Fruit fly (Drosophila melanogaster) whole organism, embryonic: Measurements from ENCODE around the gene CG10365.
A peak's percentile ranks its signal among the peaks of the same experiment; 100 is the strongest.

Source experiments
- ATbp ChIP-seq: fragments of 200-800 bp; sonication (Bioruptor generic); optimal IDR thresholded peaks from 2 replicates; lab custom pipeline; 2017; ENCODE audit warnings: missing biosample characterization, mild to moderate bottlenecking, missing genetic modification characterization, missing genetic modification reagents
- Ada2b ChIP-seq: fragments of 200-800 bp; sonication (Bioruptor generic); IDR thresholded peaks from 2 replicates; pipeline ENCODE4 v1.3.6; 2022; ENCODE audit warnings: missing biosample characterization, missing genetic modification characterization
- Asciz ChIP-seq: fragments of 200-800 bp; sonication (Bioruptor generic); optimal IDR thresholded peaks from 2 replicates; lab custom pipeline; 2017; ENCODE audit warnings: missing biosample characterization, mild to moderate bottlenecking, missing genetic modification characterization, missing genetic modification reagents
- BEAF-32 ChIP-seq: fragments of 200-800 bp; sonication (Bioruptor generic); optimal IDR thresholded peaks from 3 replicates; lab custom pipeline; 2017; ENCODE audit warnings: missing biosample characterization, missing genetic modification characterization, mild to moderate bottlenecking, moderate library complexity, missing genetic modification reagents
- Bgb ChIP-seq: fragments of 200-800 bp; sonication (Bioruptor generic); IDR thresholded peaks from 2 replicates; pipeline ENCODE4 v1.3.6; 2022; ENCODE audit warnings: missing biosample characterization, missing genetic modification characterization; ENCODE audit not compliant: partially characterized antibody
- CG10321 ChIP-seq: fragments of 200-800 bp; sonication (Bioruptor generic); IDR thresholded peaks from 2 replicates; pipeline ENCODE4 v1.3.6; 2022; ENCODE audit warnings: missing biosample characterization, missing genetic modification characterization
- CG12744 ChIP-seq: fragments of 200-800 bp; sonication (Bioruptor generic); optimal IDR thresholded peaks from 2 replicates; lab custom pipeline; 2016; ENCODE audit warnings: missing biosample characterization, missing genetic modification characterization
- CG14441 ChIP-seq: fragments of 200-800 bp; sonication (Bioruptor generic); IDR thresholded peaks from 2 replicates; pipeline ENCODE4 v1.3.6; 2022; ENCODE audit warnings: missing biosample characterization, missing genetic modification characterization
- CG15011 ChIP-seq: fragments of 200-800 bp; sonication (Bioruptor generic); optimal IDR thresholded peaks from 3 replicates; lab custom pipeline; 2018; ENCODE audit warnings: missing biosample characterization, mild to moderate bottlenecking, missing genetic modification characterization
- CG2202 ChIP-seq: fragments of 200-800 bp; sonication (Bioruptor generic); optimal IDR thresholded peaks from 2 replicates; lab custom pipeline; 2018; ENCODE audit warnings: missing biosample characterization, mild to moderate bottlenecking, missing genetic modification characterization
- CG31224 ChIP-seq: fragments of 200-800 bp; sonication (Bioruptor generic); IDR thresholded peaks from 2 replicates; pipeline ENCODE4 v1.3.6; 2022; ENCODE audit warnings: missing biosample characterization, missing genetic modification characterization
- CG3847 ChIP-seq: fragments of 200-800 bp; sonication (Bioruptor generic); IDR thresholded peaks from 2 replicates; pipeline ENCODE4 v1.3.6; 2022; ENCODE audit warnings: missing biosample characterization, missing genetic modification characterization
- CG5245 ChIP-seq: fragments of 200-800 bp; sonication (Bioruptor generic); optimal IDR thresholded peaks from 3 replicates; lab custom pipeline; 2016; ENCODE audit warnings: missing biosample characterization, missing genetic modification characterization
- CG5953 ChIP-seq: fragments of 200-800 bp; sonication (Bioruptor generic); IDR thresholded peaks from 2 replicates; pipeline ENCODE4 v1.3.6; 2022; ENCODE audit warnings: missing biosample characterization, missing genetic modification characterization
- CG7372 ChIP-seq: fragments of 200-800 bp; sonication (Bioruptor generic); IDR thresholded peaks from 2 replicates; pipeline ENCODE4 v1.3.6; 2022; ENCODE audit warnings: missing biosample characterization, missing genetic modification characterization
- CG8089 ChIP-seq: fragments of 200-800 bp; sonication (Bioruptor generic); optimal IDR thresholded peaks from 3 replicates; lab custom pipeline; 2016; ENCODE audit warnings: missing biosample characterization, missing genetic modification characterization
- CG8388 ChIP-seq: fragments of 200-800 bp; sonication (Bioruptor generic); optimal IDR thresholded peaks from 2 replicates; lab custom pipeline; 2019; ENCODE audit warnings: missing biosample characterization, mild to moderate bottlenecking, missing genetic modification characterization, moderate library complexity
- CG9437 ChIP-seq: fragments of 200-800 bp; sonication (Bioruptor generic); optimal IDR thresholded peaks from 2 replicates; lab custom pipeline; 2018; ENCODE audit warnings: missing biosample characterization, mild to moderate bottlenecking, missing genetic modification characterization
- Dfd ChIP-seq, 2 experiments: fragments of >200 bp; optimal IDR thresholded peaks; 2 replicates each; lab custom pipeline; 2017; ENCODE audit warnings: missing biosample characterization in 2 of 2, missing genetic modification characterization in 2 of 2
- Dip2 ChIP-seq: fragments of 200-800 bp; sonication (Bioruptor generic); IDR thresholded peaks from 2 replicates; pipeline ENCODE4 v1.3.6; 2022; ENCODE audit warnings: missing biosample characterization, missing genetic modification characterization
- Dref ChIP-seq: fragments of 200-800 bp; sonication (Bioruptor generic); IDR thresholded peaks from 2 replicates; pipeline ENCODE4 v1.3.6; 2022; ENCODE audit warnings: missing biosample characterization, missing genetic modification characterization
- Ets97D ChIP-seq: fragments of 200-800 bp; sonication (Bioruptor generic); optimal IDR thresholded peaks from 3 replicates; lab custom pipeline; 2016; ENCODE audit warnings: missing biosample characterization, missing genetic modification characterization
- HLHmδ ChIP-seq: fragments of 200-800 bp; sonication (Bioruptor generic); optimal IDR thresholded peaks from 2 replicates; lab custom pipeline; 2018; ENCODE audit warnings: missing biosample characterization, mild to moderate bottlenecking, missing genetic modification characterization, moderate library complexity
- Hmx ChIP-seq: fragments of 200-800 bp; sonication (Bioruptor generic); optimal IDR thresholded peaks from 2 replicates; lab custom pipeline; 2016; ENCODE audit warnings: missing biosample characterization, missing genetic modification characterization
- Hr39 ChIP-seq: fragments of >200 bp; optimal IDR thresholded peaks from 2 replicates; lab custom pipeline; 2017
- Neu2 ChIP-seq: fragments of 200-800 bp; sonication (Bioruptor generic); optimal IDR thresholded peaks from 3 replicates; lab custom pipeline; 2016; ENCODE audit warnings: missing biosample characterization, missing genetic modification characterization, borderline replicate concordance
- Stat92E ChIP-seq, 3 experiments: fragments of >200 bp in 2 of 3; fragments of 200-800 bp in 1 of 3; sonication (Bioruptor generic) in 1 of 3; optimal IDR thresholded peaks; 2 replicates each; lab custom pipeline; 2017 to 2019; ENCODE audit warnings: missing biosample characterization in 3 of 3, missing genetic modification characterization in 3 of 3, mild to moderate bottlenecking in 1 of 3, moderate library complexity in 1 of 3
- amos ChIP-seq: fragments of 200-800 bp; sonication (Bioruptor generic); IDR thresholded peaks from 2 replicates; pipeline ENCODE4 v1.3.6; 2022; ENCODE audit warnings: missing biosample characterization, missing genetic modification characterization; ENCODE audit not compliant: partially characterized antibody
- bowl ChIP-seq: fragments of 200-800 bp; sonication (Bioruptor generic); IDR thresholded peaks from 2 replicates; pipeline ENCODE4 v1.3.6; 2022; ENCODE audit warnings: missing biosample characterization, missing genetic modification characterization
- cad ChIP-seq: fragments of >200 bp; optimal IDR thresholded peaks from 2 replicates; lab custom pipeline; 2017; ENCODE audit warnings: missing biosample characterization, missing genetic modification characterization
- chinmo ChIP-seq: fragments of 200-800 bp; sonication (Bioruptor generic); IDR thresholded peaks from 4 replicates; pipeline ENCODE4 v1.3.6; 2022; ENCODE audit warnings: missing biosample characterization, missing genetic modification characterization; ENCODE audit not compliant: partially characterized antibody
- ci ChIP-seq: fragments of 200-800 bp; sonication (Bioruptor generic); IDR thresholded peaks from 3 replicates; pipeline ENCODE4 v1.3.6; 2022; ENCODE audit warnings: missing biosample characterization, missing genetic modification characterization
- corto ChIP-seq: fragments of 200-800 bp; sonication (Bioruptor generic); optimal IDR thresholded peaks from 2 replicates; lab custom pipeline; 2016; ENCODE audit warnings: missing biosample characterization, mild to moderate bottlenecking, missing genetic modification characterization, moderate library complexity
- disco-r ChIP-seq: fragments of 200-800 bp; sonication (Bioruptor generic); optimal IDR thresholded peaks from 2 replicates; lab custom pipeline; 2016; ENCODE audit warnings: missing biosample characterization, missing genetic modification characterization
- dmrt11E ChIP-seq: fragments of 200-800 bp; sonication (Bioruptor generic); optimal IDR thresholded peaks from 3 replicates; lab custom pipeline; 2018; ENCODE audit warnings: missing biosample characterization, mild to moderate bottlenecking, missing genetic modification characterization, moderate library complexity
- dysf ChIP-seq: fragments of 200-800 bp; sonication (Bioruptor generic); IDR thresholded peaks from 3 replicates; pipeline ENCODE4 v1.3.6; 2022; ENCODE audit warnings: missing biosample characterization, missing genetic modification characterization
- gcm2 ChIP-seq: fragments of 200-800 bp; sonication (Bioruptor generic); optimal IDR thresholded peaks from 2 replicates; lab custom pipeline; 2016; ENCODE audit warnings: missing biosample characterization, missing genetic modification characterization
- gem ChIP-seq: fragments of 200-800 bp; sonication (Bioruptor generic); optimal IDR thresholded peaks from 2 replicates; lab custom pipeline; 2019; ENCODE audit warnings: missing biosample characterization, mild to moderate bottlenecking, missing genetic modification characterization, moderate library complexity
- jigr1 ChIP-seq: fragments of 200-800 bp; sonication (Bioruptor generic); IDR thresholded peaks from 3 replicates; pipeline ENCODE4 v1.3.6; 2022; ENCODE audit warnings: missing biosample characterization, missing genetic modification characterization
- mld ChIP-seq: fragments of 200-800 bp; sonication (Bioruptor generic); IDR thresholded peaks from 3 replicates; pipeline ENCODE4 v1.3.6; 2022; ENCODE audit warnings: missing biosample characterization, missing genetic modification characterization; ENCODE audit not compliant: partially characterized antibody
- otp ChIP-seq: fragments of 200-800 bp; sonication (Bioruptor generic); IDR thresholded peaks from 3 replicates; pipeline ENCODE4, ENCODE4 v1.3.6; 2022; ENCODE audit warnings: missing biosample characterization, missing genetic modification characterization
- pfk ChIP-seq: fragments of 200-800 bp; sonication (Bioruptor generic); optimal IDR thresholded peaks from 2 replicates; lab custom pipeline; 2018; ENCODE audit warnings: missing biosample characterization, mild to moderate bottlenecking, missing genetic modification characterization, moderate library complexity
- prd ChIP-seq, 3 experiments: fragments of >200 bp in 2 of 3; fragments of 200-800 bp in 1 of 3; sonication (Bioruptor generic) in 1 of 3; optimal IDR thresholded peaks in 2 of 3; IDR thresholded peaks in 1 of 3; 2 replicates in 2 of 3; 3 replicates in 1 of 3; pipeline versions ENCODE4 v1.3.6 to Lab custom; 2017 to 2022; ENCODE audit warnings: missing biosample characterization in 1 of 3, missing genetic modification characterization in 1 of 3
- repo ChIP-seq: fragments of 200-800 bp; sonication (Bioruptor generic); optimal IDR thresholded peaks from 2 replicates; lab custom pipeline; 2016; ENCODE audit warnings: missing biosample characterization, missing genetic modification characterization
- sisA ChIP-seq: fragments of 200-800 bp; sonication (Bioruptor generic); IDR thresholded peaks from 2 replicates; pipeline ENCODE4 v1.3.6; 2022; ENCODE audit warnings: missing biosample characterization, missing genetic modification characterization
- trh ChIP-seq: fragments of 200-800 bp; sonication (Bioruptor generic); optimal IDR thresholded peaks from 2 replicates; lab custom pipeline; 2016; ENCODE audit warnings: missing biosample characterization, missing genetic modification characterization
- tx ChIP-seq: fragments of 200-800 bp; sonication (Bioruptor generic); optimal IDR thresholded peaks from 2 replicates; lab custom pipeline; 2016; ENCODE audit warnings: missing biosample characterization, missing genetic modification characterization
- vnd ChIP-seq: fragments of 200-800 bp; sonication (Bioruptor generic); IDR thresholded peaks from 3 replicates; pipeline ENCODE4 v1.3.6; 2022; ENCODE audit warnings: missing biosample characterization, missing genetic modification characterization; ENCODE audit not compliant: partially characterized antibody
- wek ChIP-seq: fragments of 200-800 bp; sonication (Bioruptor generic); optimal IDR thresholded peaks from 3 replicates; lab custom pipeline; 2018; ENCODE audit warnings: missing biosample characterization, mild to moderate bottlenecking, missing genetic modification characterization, moderate library complexity
- zf30C ChIP-seq: fragments of 200-800 bp; sonication (Bioruptor generic); optimal IDR thresholded peaks from 3 replicates; lab custom pipeline; 2018; ENCODE audit warnings: missing biosample characterization, mild to moderate bottlenecking, missing genetic modification characterization

The CG10365 gene

DNA sequence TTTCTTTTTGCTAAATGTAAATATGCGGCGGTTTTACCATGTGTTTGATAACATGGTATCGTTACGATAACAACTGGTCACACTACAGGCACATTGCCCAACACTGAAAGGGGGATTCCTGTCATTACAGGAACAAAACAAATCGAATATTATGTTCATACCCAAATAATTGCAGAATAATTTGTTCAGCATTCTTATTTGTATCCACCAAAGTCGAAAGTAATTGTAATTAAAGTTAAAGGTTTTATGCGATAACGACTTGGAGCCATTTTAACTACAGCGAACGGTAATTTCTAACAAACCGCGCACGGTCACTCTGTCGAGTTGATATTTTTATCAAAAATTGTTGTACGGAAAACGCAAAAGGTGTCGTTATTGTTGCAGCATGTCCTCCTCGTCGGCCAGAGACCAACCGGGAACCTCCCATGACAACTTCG, 44.3 kb downstream of the CG10365 start, which contains the start of the genes CG10214 and CG10375 (continued):
- TF ChIP-seq tx (GFP tag; lab: Kevin White, UChicago) (peak; percentile 81), CG15011 (no peak), dysf (peak; percentile 64), gcm2 (peak; percentile 24), Dip2 (GFP tag; lab: Robert Waterston, UW) (no peak), dmrt11E (tag; lab: Kevin White, UChicago) (peak; percentile 64), prd (optimal IDR thresholded peaks at IDR 0.05; lab: Kevin White, UChicago) (no peak), prd (GFP tag; IDR thresholded peaks at IDR 0.05; lab: Robert Waterston, UW) (peak; percentile 74), wek (GFP tag; lab: Kevin White, UChicago) (peak; percentile 100), mld (GFP tag; lab: Robert Waterston, UW) (0 out of 3 replicates have a peak, but pooled peaks have one; percentile 37), chinmo (no peak), CG9437 (GFP tag; lab: Kevin White, UChicago) (peak; percentile 69), Stat92E (GFP tag; optimal IDR thresholded peaks at IDR 0.05; lab: Kevin White, UChicago) (no peak), bowl (no peak), CG10321 (GFP tag; lab: Robert Waterston, UW) (no peak), CG5245 (GFP tag; lab: Kevin White, UChicago) (peak; percentile 42), Dfd (GFP tag; optimal IDR thresholded peaks at IDR 0.05; lab: Kevin White, UChicago) (no peak), Hmx (GFP tag; lab: Kevin White, UChicago) (peak; percentile 46), CG31224 (GFP tag; lab: Robert Waterston, UW) (no peak), jigr1 (GFP tag; lab: Robert Waterston, UW) (no peak), repo (GFP tag; lab: Kevin White, UChicago) (peak; percentile 78), HLHmδ (no peak), CG8089 (GFP tag; lab: Kevin White, UChicago) (peak; percentile 67), otp (GFP tag; lab: Robert Waterston, UW) (0 out of 3 replicates have a peak, but pooled peaks have one; percentile 65), cad (GFP tag; lab: Kevin White, UChicago) (no peak), Bgb (GFP tag; lab: Robert Waterston, UW) (no peak; the same call in 1 of the 2 replicates), zf30C (GFP tag; lab: Kevin White, UChicago) (no peak), amos (peak; percentile 33; the same call in 1 of the 2 replicates), corto (no peak), sisA (GFP tag; lab: Robert Waterston, UW) (peak; percentile 60), CG7372 (GFP tag; lab: Robert Waterston, UW) (peak; percentile 45; the same call in 1 of the 2 replicates), vnd (no peak), CG3847 (peak; percentile 82), BEAF-32 (GFP tag; lab: Kevin White, UChicago) (peak; percentile 72), ci (GFP tag; lab: Robert Waterston, UW) (peak; percentile 88), gem (tag; lab: Kevin White, UChicago) (peak; percentile 78), Hr39 (lab: Kevin White, UChicago) (no peak), Neu2 (GFP tag; lab: Kevin White, UChicago) (peak; percentile 64), ATbp (GFP tag; lab: Kevin White, UChicago) (no peak), Ada2b (GFP tag; lab: Robert Waterston, UW) (peak; percentile 35; the same call in 1 of the 2 replicates), Dref (GFP tag; lab: Robert Waterston, UW) (peak; percentile 49), Ets97D (peak; percentile 87), trh (peak; percentile 41), disco-r (GFP tag; lab: Kevin White, UChicago) (peak; percentile 59), Asciz (GFP tag; lab: Kevin White, UChicago) (no peak), CG5953 (no peak), CG8388 (GFP tag; lab: Kevin White, UChicago) (peak; percentile 56), CG12744 (peak; percentile 1), pfk (no peak), CG14441 (peak; percentile 68), CG2202 (tag; lab: Kevin White, UChicago) (peak; percentile 32)
